Fruit fly (Drosophila melanogaster) whole organism, embryonic: ENCODE measurements around the gene syd.

Source experiments
- ATbp ChIP-seq: fragments of 200-800 bp; sonication (Bioruptor generic); optimal IDR thresholded peaks from 2 replicates; lab custom pipeline; 2017; ENCODE audit warnings: missing biosample characterization, mild to moderate bottlenecking, missing genetic modification characterization, missing genetic modification reagents
- Atf3 ChIP-seq: fragments of 200-800 bp; sonication (Bioruptor generic); optimal IDR thresholded peaks from 3 replicates; lab custom pipeline; 2016; ENCODE audit warnings: missing biosample characterization, missing genetic modification characterization
- Awh ChIP-seq: fragments of 200-800 bp; sonication (Bioruptor generic); IDR thresholded peaks from 2 replicates; pipeline ENCODE4, ENCODE4 v1.3.6; 2022; ENCODE audit warnings: missing biosample characterization, missing genetic modification characterization
- CG11093 ChIP-seq: fragments of 200-800 bp; sonication (Bioruptor generic); IDR thresholded peaks from 3 replicates; pipeline ENCODE4 v1.3.6; 2022; ENCODE audit warnings: missing biosample characterization, missing genetic modification characterization
- CG11560 ChIP-seq: fragments of 200-800 bp; sonication (Bioruptor generic); IDR thresholded peaks from 3 replicates; pipeline ENCODE4 v1.3.6; 2022; ENCODE audit warnings: missing biosample characterization, missing genetic modification characterization
- CG11695 ChIP-seq: fragments of 200-800 bp; sonication (Bioruptor generic); IDR thresholded peaks from 3 replicates; pipeline ENCODE4 v1.3.6; 2022; ENCODE audit warnings: missing biosample characterization, missing genetic modification characterization
- CG12391 ChIP-seq: fragments of 200-800 bp; sonication (Bioruptor generic); optimal IDR thresholded peaks from 3 replicates; lab custom pipeline; 2018; ENCODE audit warnings: missing biosample characterization, mild to moderate bottlenecking, missing genetic modification characterization, moderate library complexity
- CG13775 ChIP-seq: fragments of 200-800 bp; sonication (Bioruptor generic); optimal IDR thresholded peaks from 3 replicates; lab custom pipeline; 2017; ENCODE audit warnings: missing biosample characterization, mild to moderate bottlenecking, missing genetic modification characterization
- CG15269 ChIP-seq: fragments of 200-800 bp; sonication (Bioruptor generic); optimal IDR thresholded peaks from 2 replicates; lab custom pipeline; 2018; ENCODE audit warnings: missing biosample characterization, mild to moderate bottlenecking, missing genetic modification characterization, moderate library complexity
- CG1603 ChIP-seq: fragments of 200-800 bp; sonication (Bioruptor generic); optimal IDR thresholded peaks from 2 replicates; lab custom pipeline; 2019; ENCODE audit warnings: missing biosample characterization, mild to moderate bottlenecking, missing genetic modification characterization, moderate library complexity
- CG16779 ChIP-seq: fragments of 200-800 bp; sonication (Bioruptor generic); IDR thresholded peaks from 2 replicates; pipeline ENCODE4 v1.3.6; 2022; ENCODE audit warnings: missing biosample characterization, missing genetic modification characterization
- CG16863 ChIP-seq: fragments of 200-800 bp; sonication (Bioruptor generic); optimal IDR thresholded peaks from 3 replicates; lab custom pipeline; 2016; ENCODE audit warnings: missing biosample characterization, missing genetic modification characterization
- CG17328 ChIP-seq: fragments of 200-800 bp; sonication (Bioruptor generic); IDR thresholded peaks from 2 replicates; pipeline ENCODE4 v1.3.6; 2022; ENCODE audit warnings: missing biosample characterization, missing genetic modification characterization
- CG17385 ChIP-seq: fragments of 200-800 bp; sonication (Bioruptor generic); optimal IDR thresholded peaks from 3 replicates; lab custom pipeline; 2018; ENCODE audit warnings: missing biosample characterization, mild to moderate bottlenecking, missing genetic modification characterization
- CG18262 ChIP-seq: fragments of 200-800 bp; optimal IDR thresholded peaks from 3 replicates; lab custom pipeline; 2019; ENCODE audit warnings: missing biosample characterization, mild to moderate bottlenecking, missing genetic modification characterization, moderate library complexity
- CG2202 ChIP-seq: fragments of 200-800 bp; sonication (Bioruptor generic); optimal IDR thresholded peaks from 2 replicates; lab custom pipeline; 2018; ENCODE audit warnings: missing biosample characterization, mild to moderate bottlenecking, missing genetic modification characterization
- CG2678 ChIP-seq: fragments of 200-800 bp; sonication (Bioruptor generic); optimal IDR thresholded peaks from 3 replicates; lab custom pipeline; 2019; ENCODE audit warnings: missing biosample characterization, mild to moderate bottlenecking, missing genetic modification characterization, moderate library complexity
- CG2712 ChIP-seq: fragments of 200-800 bp; optimal IDR thresholded peaks from 3 replicates; lab custom pipeline; 2019; ENCODE audit warnings: missing biosample characterization, mild to moderate bottlenecking, missing genetic modification characterization, moderate library complexity
- CG30403 ChIP-seq: fragments of 200-800 bp; sonication (Bioruptor generic); optimal IDR thresholded peaks from 3 replicates; lab custom pipeline; 2016; ENCODE audit warnings: missing biosample characterization, missing genetic modification characterization
- CG3726 ChIP-seq: fragments of 200-800 bp; sonication (Bioruptor generic); IDR thresholded peaks from 3 replicates; pipeline ENCODE4, ENCODE4 v1.3.6; 2022; ENCODE audit warnings: missing biosample characterization, missing genetic modification characterization
- CG3838 ChIP-seq: fragments of 200-800 bp; sonication (Bioruptor generic); optimal IDR thresholded peaks from 3 replicates; lab custom pipeline; 2016; ENCODE audit warnings: missing biosample characterization, missing genetic modification characterization
- CG6689 ChIP-seq: fragments of 200-800 bp; sonication (Bioruptor generic); IDR thresholded peaks from 2 replicates; pipeline ENCODE4 v1.3.6; 2022; ENCODE audit warnings: missing biosample characterization, missing genetic modification characterization
- CG7271 ChIP-seq: fragments of 200-800 bp; sonication (Bioruptor generic); optimal IDR thresholded peaks from 2 replicates; lab custom pipeline; 2018; ENCODE audit warnings: missing biosample characterization, mild to moderate bottlenecking, missing genetic modification characterization, moderate library complexity
- CG7556 ChIP-seq: fragments of 200-800 bp; sonication (Bioruptor generic); optimal IDR thresholded peaks from 2 replicates; lab custom pipeline; 2017; ENCODE audit warnings: missing biosample characterization, mild to moderate bottlenecking, missing genetic modification characterization
- CG7839 ChIP-seq: fragments of 200-800 bp; sonication (Bioruptor generic); optimal IDR thresholded peaks from 3 replicates; lab custom pipeline; 2018; ENCODE audit warnings: missing biosample characterization, mild to moderate bottlenecking, missing genetic modification characterization, moderate library complexity
- CG8388 ChIP-seq: fragments of 200-800 bp; sonication (Bioruptor generic); optimal IDR thresholded peaks from 2 replicates; lab custom pipeline; 2019; ENCODE audit warnings: missing biosample characterization, mild to moderate bottlenecking, missing genetic modification characterization, moderate library complexity
- CoRest ChIP-seq: fragments of 200-800 bp; sonication (Bioruptor generic); optimal IDR thresholded peaks from 3 replicates; lab custom pipeline; 2018; ENCODE audit warnings: missing biosample characterization, mild to moderate bottlenecking, missing genetic modification characterization, moderate library complexity
- Drgx ChIP-seq: fragments of 200-800 bp; sonication (Bioruptor generic); IDR thresholded peaks from 2 replicates; pipeline ENCODE4 v1.3.6; 2022; ENCODE audit warnings: missing biosample characterization, missing genetic modification characterization
- Hr3 ChIP-seq: fragments of 200-800 bp; sonication (Bioruptor generic); optimal IDR thresholded peaks from 3 replicates; lab custom pipeline; 2016; ENCODE audit warnings: missing biosample characterization, missing genetic modification characterization
- Oli ChIP-seq: fragments of 200-800 bp; sonication (Bioruptor generic); optimal IDR thresholded peaks from 2 replicates; lab custom pipeline; 2018; ENCODE audit warnings: missing biosample characterization, mild to moderate bottlenecking, missing genetic modification characterization, moderate library complexity
- Pdp1 ChIP-seq, 2 experiments: fragments of 200-800 bp; sonication (Bioruptor generic); optimal IDR thresholded peaks; 3 replicates each; lab custom pipeline; 2016; ENCODE audit warnings: missing biosample characterization in 2 of 2, missing genetic modification characterization in 2 of 2, mild to moderate bottlenecking in 1 of 2, moderate library complexity in 1 of 2
- Six4 ChIP-seq: fragments of 200-800 bp; sonication (Bioruptor generic); optimal IDR thresholded peaks from 2 replicates; lab custom pipeline; 2016; ENCODE audit warnings: missing biosample characterization, missing genetic modification characterization
- Stat92E ChIP-seq, 3 experiments: fragments of >200 bp in 2 of 3; fragments of 200-800 bp in 1 of 3; sonication (Bioruptor generic) in 1 of 3; optimal IDR thresholded peaks; 2 replicates each; lab custom pipeline; 2017 to 2019; ENCODE audit warnings: missing biosample characterization in 3 of 3, missing genetic modification characterization in 3 of 3, mild to moderate bottlenecking in 1 of 3, moderate library complexity in 1 of 3
- Vsx1 ChIP-seq: fragments of 200-800 bp; sonication (Bioruptor generic); optimal IDR thresholded peaks from 2 replicates; lab custom pipeline; 2017; ENCODE audit warnings: missing biosample characterization, mild to moderate bottlenecking, missing genetic modification characterization, missing genetic modification reagents
- al ChIP-seq: fragments of 200-800 bp; sonication (Bioruptor generic); IDR thresholded peaks from 2 replicates; pipeline ENCODE4 v1.3.6; 2022; ENCODE audit warnings: missing biosample characterization, missing genetic modification characterization
- ci ChIP-seq: fragments of 200-800 bp; sonication (Bioruptor generic); IDR thresholded peaks from 3 replicates; pipeline ENCODE4 v1.3.6; 2022; ENCODE audit warnings: missing biosample characterization, missing genetic modification characterization
- dmrt11E ChIP-seq: fragments of 200-800 bp; sonication (Bioruptor generic); optimal IDR thresholded peaks from 3 replicates; lab custom pipeline; 2018; ENCODE audit warnings: missing biosample characterization, mild to moderate bottlenecking, missing genetic modification characterization, moderate library complexity
- gem ChIP-seq: fragments of 200-800 bp; sonication (Bioruptor generic); optimal IDR thresholded peaks from 2 replicates; lab custom pipeline; 2019; ENCODE audit warnings: missing biosample characterization, mild to moderate bottlenecking, missing genetic modification characterization, moderate library complexity
- lmd ChIP-seq: fragments of 200-800 bp; sonication (Bioruptor generic); IDR thresholded peaks from 2 replicates; pipeline ENCODE4 v1.3.6; 2022; ENCODE audit warnings: missing biosample characterization, missing genetic modification characterization
- nmo ChIP-seq: fragments of 200-800 bp; sonication (Bioruptor generic); optimal IDR thresholded peaks from 2 replicates; lab custom pipeline; 2018; ENCODE audit warnings: missing biosample characterization, mild to moderate bottlenecking, missing genetic modification characterization, moderate library complexity
- pan ChIP-seq, 4 experiments: fragments of >200 bp in 3 of 4; fragments of 200-800 bp in 1 of 4; sonication (Bioruptor generic) in 1 of 4; optimal IDR thresholded peaks in 3 of 4; IDR thresholded peaks in 1 of 4; 2 replicates each; pipeline versions ENCODE4 v1.3.6 to Lab custom; 2017 to 2022; ENCODE audit warnings: missing biosample characterization in 2 of 4, missing genetic modification characterization in 2 of 4, mixed read lengths in 1 of 4
- phol ChIP-seq: fragments of 200-800 bp; sonication (Bioruptor generic); optimal IDR thresholded peaks from 3 replicates; lab custom pipeline; 2018; ENCODE audit warnings: missing biosample characterization, mild to moderate bottlenecking, missing genetic modification characterization, moderate library complexity
- pnt ChIP-seq: fragments of 200-800 bp; sonication (Bioruptor generic); optimal IDR thresholded peaks from 3 replicates; lab custom pipeline; 2016; ENCODE audit warnings: missing biosample characterization, missing genetic modification characterization
- row ChIP-seq: fragments of 200-800 bp; sonication (Bioruptor generic); IDR thresholded peaks from 3 replicates; pipeline ENCODE4 v1.3.6; 2022; ENCODE audit warnings: missing biosample characterization, missing genetic modification characterization
- ssp ChIP-seq: fragments of 200-800 bp; sonication (Bioruptor generic); IDR thresholded peaks from 2 replicates; pipeline ENCODE4 v1.3.6; 2022; ENCODE audit warnings: missing biosample characterization, missing genetic modification characterization
- stc ChIP-seq: fragments of 200-800 bp; sonication (Bioruptor generic); IDR thresholded peaks from 2 replicates; pipeline ENCODE4 v1.3.6; 2022; ENCODE audit warnings: missing biosample characterization, missing genetic modification characterization
- tgo ChIP-seq: fragments of 200-800 bp; sonication (Bioruptor generic); IDR thresholded peaks from 3 replicates; pipeline ENCODE4 v1.3.6; 2022; ENCODE audit warnings: missing biosample characterization, missing genetic modification characterization
- unpg ChIP-seq: fragments of 200-800 bp; sonication (Bioruptor generic); optimal IDR thresholded peaks from 3 replicates; lab custom pipeline; 2018; ENCODE audit warnings: missing biosample characterization, mild to moderate bottlenecking, missing genetic modification characterization, moderate library complexity
- vvl ChIP-seq: fragments of 200-800 bp; sonication (Bioruptor generic); IDR thresholded peaks from 2 replicates; pipeline ENCODE4 v1.3.6; 2022; ENCODE audit warnings: missing biosample characterization, missing genetic modification characterization

syd gene

DNA sequence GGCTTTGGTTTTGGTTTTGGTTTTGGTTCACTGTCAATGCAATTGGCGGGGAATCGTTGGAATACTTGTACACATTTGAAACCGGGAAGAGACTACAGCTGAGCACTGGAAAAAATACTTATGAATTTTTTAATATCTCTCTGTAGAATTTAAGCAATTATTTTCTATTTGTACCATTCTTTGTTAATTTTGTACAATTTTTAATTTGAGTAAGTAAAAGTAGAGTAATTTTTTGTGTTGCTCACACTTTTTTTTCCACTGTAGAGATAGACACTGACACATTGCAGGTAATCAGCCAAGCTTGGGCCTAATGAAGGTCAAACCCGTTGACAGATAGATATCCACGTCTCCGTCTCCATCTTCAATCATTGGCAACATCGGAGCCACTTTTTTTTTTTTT lies 52.6 kb downstream of the syd start (continued):
- peak; percentile 22 for TF ChIP-seq CG8388 (GFP tag; lab: Kevin White, UChicago)
- TF ChIP-seq Vsx1 (GFP tag; lab: Kevin White, UChicago): no peak
- no peak for TF ChIP-seq CG16863
- no peak for TF ChIP-seq Awh
- peak; percentile 30; the same call in 1 of the 2 replicates for TF ChIP-seq Drgx (GFP tag; lab: Robert Waterston, UW)
- peak; percentile 28 for TF ChIP-seq CG12391 (tag; lab: Kevin White, UChicago)
- TF ChIP-seq ssp (GFP tag; lab: Robert Waterston, UW): 0 out of 2 replicates have a peak, but pooled peaks have one; percentile 16
- TF ChIP-seq CG1603 (tag; lab: Kevin White, UChicago): peak; percentile 13
- TF ChIP-seq row (GFP tag; lab: Robert Waterston, UW): peak; percentile 57; the same call in 2 of the 3 replicates
- peak; percentile 7 for TF ChIP-seq CG7556 (GFP tag; lab: Kevin White, UChicago)
- TF ChIP-seq stc (GFP tag; lab: Robert Waterston, UW): peak; percentile 35; the same call in 1 of the 2 replicates
- TF ChIP-seq pan (optimal IDR thresholded peaks at IDR 0.05; lab: Kevin White, UChicago): no peak
- TF ChIP-seq pan (GFP tag; optimal IDR thresholded peaks at IDR 0.05 in 1 of 2, IDR thresholded peaks at IDR 0.05 in 1 of 2): peak in 1 of 2 experiments; percentile 27
- TF ChIP-seq phol (tag; lab: Kevin White, UChicago): peak; percentile 18
- no peak for TF ChIP-seq CG11560 (tag; lab: Robert Waterston, UW)
- TF ChIP-seq CG17328 (GFP tag; lab: Robert Waterston, UW): peak; percentile 57
- TF ChIP-seq CG15269: peak; percentile 31
- no peak for TF ChIP-seq al (GFP tag; lab: Robert Waterston, UW)
- TF ChIP-seq CG18262: peak; percentile 23
- 0 out of 3 replicates have a peak, but pooled peaks have one; percentile 27 for TF ChIP-seq CG11093
- no peak for TF ChIP-seq CG16779 (GFP tag; lab: Robert Waterston, UW)
- TF ChIP-seq CG13775: no peak
- TF ChIP-seq CG2678 (tag; lab: Kevin White, UChicago): peak; percentile 15
- peak; percentile 9 for TF ChIP-seq dmrt11E (tag; lab: Kevin White, UChicago)
- TF ChIP-seq CoRest (tag; lab: Kevin White, UChicago): no peak
- peak; percentile 1 for TF ChIP-seq ATbp (GFP tag; lab: Kevin White, UChicago)
- no peak for TF ChIP-seq CG2202 (tag; lab: Kevin White, UChicago)
- peak; percentile 44 for TF ChIP-seq nmo
- peak; percentile 53 for TF ChIP-seq CG2712 (tag; lab: Kevin White, UChicago)
- peak; percentile 53; the same call in 1 of the 2 replicates for TF ChIP-seq vvl (GFP tag; lab: Robert Waterston, UW)
- TF ChIP-seq Hr3 (GFP tag; lab: Kevin White, UChicago): peak; percentile 21
- peak; percentile 27 for TF ChIP-seq CG7839 (tag; lab: Kevin White, UChicago)
- no peak for TF ChIP-seq Six4
- TF ChIP-seq CG3726: peak; percentile 60; the same call in 1 of the 3 replicates
- no peak for TF ChIP-seq Atf3 (GFP tag; lab: Kevin White, UChicago)
- peak in 1 of 2 experiments; percentile 80 for TF ChIP-seq Pdp1 (GFP tag; optimal IDR thresholded peaks at IDR 0.05; lab: Kevin White, UChicago)
- peak; percentile 62; the same call in 2 of the 3 replicates for TF ChIP-seq tgo (GFP tag; lab: Robert Waterston, UW)
- peak; percentile 36 for TF ChIP-seq unpg (GFP tag; lab: Kevin White, UChicago)
- TF ChIP-seq Oli: peak; percentile 31
- peak; percentile 52; the same call in 1 of the 3 replicates for TF ChIP-seq CG11695 (GFP tag; lab: Robert Waterston, UW)
- TF ChIP-seq lmd (GFP tag; lab: Robert Waterston, UW): peak; percentile 47; the same call in 1 of the 2 replicates
- TF ChIP-seq CG6689 (GFP tag; lab: Robert Waterston, UW): peak; percentile 43; the same call in 1 of the 2 replicates
- TF ChIP-seq pnt (GFP tag; lab: Kevin White, UChicago): peak; percentile 21
- TF ChIP-seq gem: peak; percentile 65
- 0 out of 3 replicates have a peak, but pooled peaks have one; percentile 29 for TF ChIP-seq ci (GFP tag; lab: Robert Waterston, UW)
- TF ChIP-seq CG17385: peak; percentile 6
- TF ChIP-seq CG30403: peak; percentile 44
- no peak for TF ChIP-seq CG3838 (GFP tag; lab: Kevin White, UChicago)
- TF ChIP-seq CG7271 (tag; lab: Kevin White, UChicago): no peak
- no peak for TF ChIP-seq Stat92E (GFP tag; optimal IDR thresholded peaks at IDR 0.05; lab: Kevin White, UChicago)
